Worm (Caenorhabditis elegans): Measurements from ENCODE around the gene clec-130.

- TF ChIP-seq elt-3 (tag; optimal IDR thresholded peaks at IDR 0.05) (no peak), ama-1 (optimal IDR thresholded peaks at IDR 0.05) (no peak), nhr-12 (tag; optimal IDR thresholded peaks at IDR 0.05) (no peak), nhr-77 (tag; optimal IDR thresholded peaks at IDR 0.05) (no peak), skn-1 (tag; optimal IDR thresholded peaks at IDR 0.05) (no peak), ztf-1 (GFP tag; conservative IDR thresholded peaks at IDR 0.05) (no peak), fos-1 (tag; optimal IDR thresholded peaks at IDR 0.05) (no peak), ztf-11 (tag; optimal IDR thresholded peaks at IDR 0.05) (no peak), mdl-1 (tag; optimal IDR thresholded peaks at IDR 0.05) (no peak), peb-1 (tag; optimal IDR thresholded peaks at IDR 0.05) (no peak), ceh-82 (tag; optimal IDR thresholded peaks at IDR 0.05) (no peak), zag-1 (tag; optimal IDR thresholded peaks at IDR 0.05) (no peak), elt-1 (tag; optimal IDR thresholded peaks at IDR 0.05) (no peak), lin-13 (GFP tag; optimal IDR thresholded peaks at IDR 0.05) (no peak)
Measured at ce11 chrII:3524097-3524496, 49.3 kb upstream of the clec-130 start, which contains the start of gene col-72.
